Fruit fly (Drosophila melanogaster) Kc167 (cell line): ENCODE measurements around the gene mats.

Source experiments
- h ChIP-seq: fragments of >200 bp; optimal IDR thresholded peaks from 3 replicates; lab custom pipeline; 2018; ENCODE audit warnings: missing external identifiers
- psq ChIP-seq: fragments of >200 bp; optimal IDR thresholded peaks from 2 replicates; lab custom pipeline; 2017; ENCODE audit warnings: missing external identifiers
- ttk ChIP-seq: sonication (Bioruptor generic); optimal IDR thresholded peaks from 2 replicates; lab custom pipeline; 2017; ENCODE audit warnings: missing external identifiers

dm6 chr3R:22446493-22446892 is 25.5 kb downstream of the mats start, which contains the start of gene CG12499:
- TF ChIP-seq ttk (lab: Kevin White, UChicago): no peak
- no peak for TF ChIP-seq psq (lab: Kevin White, UChicago)
- no peak for TF ChIP-seq h (lab: Kevin White, UChicago)
